Worm (Caenorhabditis elegans) whole organism, L3 larva: ENCODE data around the gene ctsa-2.

Source experiments
- R02D3.7 ChIP-seq: fragments of 150-350 bp; optimal IDR thresholded peaks from 2 replicates; lab custom pipeline; 2014; ENCODE audit warnings: missing biosample characterization, missing genetic modification characterization
- ZK546.5 ChIP-seq: sonication (generic microtip); optimal IDR thresholded peaks from 2 replicates; lab custom pipeline; 2017; ENCODE audit warnings: missing biosample characterization, missing genetic modification characterization
- ceh-82 ChIP-seq: fragments of 150-350 bp; optimal IDR thresholded peaks from 2 replicates; lab custom pipeline; 2014; ENCODE audit warnings: missing biosample characterization, missing genetic modification characterization
- elt-1 ChIP-seq: fragments of 150-350 bp; optimal IDR thresholded peaks from 2 replicates; lab custom pipeline; 2014; ENCODE audit warnings: missing biosample characterization, missing genetic modification characterization
- elt-2 ChIP-seq: sonication (generic microtip); optimal IDR thresholded peaks from 2 replicates; lab custom pipeline; 2016; ENCODE audit warnings: missing genetic modification reagents, mild to moderate bottlenecking, missing genetic modification characterization, missing compliant biosample characterization
- elt-3 ChIP-seq, 3 experiments: fragments of 150-350 bp in 1 of 3; sonication (generic microtip) in 2 of 3; optimal IDR thresholded peaks; 2 replicates in 2 of 3; 4 replicates in 1 of 3; lab custom pipeline; 2014 to 2017; ENCODE audit warnings: missing biosample characterization in 3 of 3, missing genetic modification characterization in 3 of 3
- eor-1 ChIP-seq, 2 experiments: fragments of 150-350 bp; optimal IDR thresholded peaks; 2 replicates each; lab custom pipeline; 2014 to 2018; ENCODE audit warnings: missing biosample characterization in 2 of 2, missing genetic modification characterization in 2 of 2
- fkh-10 ChIP-seq: sonication (generic microtip); optimal IDR thresholded peaks from 2 replicates; lab custom pipeline; 2017; ENCODE audit warnings: missing biosample characterization, missing genetic modification reagents, missing genetic modification characterization
- fkh-2 ChIP-seq: fragments of 150-350 bp; optimal IDR thresholded peaks from 2 replicates; lab custom pipeline; 2014; ENCODE audit warnings: missing biosample characterization, missing genetic modification reagents, missing genetic modification characterization
- jun-1 ChIP-seq: fragments of 150-350 bp; optimal IDR thresholded peaks from 2 replicates; lab custom pipeline; 2014; ENCODE audit warnings: missing biosample characterization, missing genetic modification reagents, missing genetic modification characterization
- lin-15B ChIP-seq: fragments of 150-350 bp; optimal IDR thresholded peaks from 2 replicates; lab custom pipeline; 2014; ENCODE audit warnings: missing biosample characterization, missing genetic modification characterization
- lin-39 ChIP-seq: fragments of 150-350 bp; optimal IDR thresholded peaks from 2 replicates; lab custom pipeline; 2018; ENCODE audit warnings: missing biosample characterization, missing genetic modification reagents, missing genetic modification characterization
- mml-1 ChIP-seq: fragments of 150-350 bp; sonication (generic microtip); optimal IDR thresholded peaks from 3 replicates; lab custom pipeline; 2014; ENCODE audit warnings: missing biosample characterization, missing genetic modification characterization
- nfya-1 ChIP-seq: sonication (generic microtip); optimal IDR thresholded peaks from 2 replicates; lab custom pipeline; 2017; ENCODE audit warnings: missing genetic modification characterization, mild to moderate bottlenecking, missing compliant biosample characterization, antibody characterized with exemption, moderate library complexity; ENCODE audit not compliant: insufficient read depth
- nhr-11 ChIP-seq: fragments of 150-350 bp; optimal IDR thresholded peaks from 2 replicates; lab custom pipeline; 2014; ENCODE audit warnings: missing biosample characterization, missing genetic modification characterization
- nhr-12 ChIP-seq: fragments of 150-350 bp; optimal IDR thresholded peaks from 2 replicates; lab custom pipeline; 2014; ENCODE audit warnings: missing biosample characterization, missing genetic modification characterization
- nhr-23 ChIP-seq: fragments of 150-350 bp; optimal IDR thresholded peaks from 2 replicates; lab custom pipeline; 2014; ENCODE audit warnings: missing biosample characterization, missing genetic modification reagents, missing genetic modification characterization
- nhr-237 ChIP-seq: fragments of 150-350 bp; optimal IDR thresholded peaks from 2 replicates; lab custom pipeline; 2014; ENCODE audit warnings: missing biosample characterization, missing genetic modification characterization
- nhr-25 ChIP-seq: sonication (generic microtip); optimal IDR thresholded peaks from 2 replicates; lab custom pipeline; 2017; ENCODE audit warnings: missing biosample characterization, missing genetic modification characterization
- nhr-43 ChIP-seq: sonication (generic microtip); optimal IDR thresholded peaks from 2 replicates; lab custom pipeline; 2016; ENCODE audit warnings: mild to moderate bottlenecking, missing genetic modification characterization, missing compliant biosample characterization; ENCODE audit not compliant: poor library complexity, severe bottlenecking
- nhr-67 ChIP-seq: fragments of 150-350 bp; optimal IDR thresholded peaks from 2 replicates; lab custom pipeline; 2014; ENCODE audit warnings: missing biosample characterization, missing genetic modification characterization
- nhr-76 ChIP-seq: fragments of 150-350 bp; sonication (generic microtip); optimal IDR thresholded peaks from 5 replicates; lab custom pipeline; 2014; ENCODE audit warnings: missing biosample characterization, missing genetic modification characterization
- nhr-77 ChIP-seq: fragments of 150-350 bp; optimal IDR thresholded peaks from 2 replicates; lab custom pipeline; 2014; ENCODE audit warnings: missing biosample characterization, missing genetic modification characterization
- pha-4 ChIP-seq: fragments of 150-350 bp; optimal IDR thresholded peaks from 2 replicates; lab custom pipeline; 2014; ENCODE audit warnings: missing biosample characterization, missing genetic modification reagents, missing genetic modification characterization
- pqm-1 ChIP-seq: fragments of 150-350 bp; optimal IDR thresholded peaks from 2 replicates; lab custom pipeline; 2017; ENCODE audit warnings: missing biosample characterization, missing genetic modification characterization, inconsistent platforms
- sea-2 ChIP-seq: fragments of 150-350 bp; sonication (generic microtip); optimal IDR thresholded peaks from 4 replicates; lab custom pipeline; 2014; ENCODE audit warnings: missing biosample characterization, missing genetic modification reagents, missing genetic modification characterization
- tbx-2 ChIP-seq: sonication (generic microtip); optimal IDR thresholded peaks from 2 replicates; lab custom pipeline; 2016; ENCODE audit warnings: mild to moderate bottlenecking, missing genetic modification characterization, missing compliant biosample characterization
- unc-39 ChIP-seq: sonication (generic microtip); optimal IDR thresholded peaks from 4 replicates; lab custom pipeline; 2017; ENCODE audit warnings: missing biosample characterization, missing genetic modification characterization
- unc-62 ChIP-seq: fragments of 150-350 bp; sonication (generic microtip); optimal IDR thresholded peaks from 4 replicates; lab custom pipeline; 2014; ENCODE audit warnings: missing biosample characterization, missing genetic modification reagents, missing genetic modification characterization
- zag-1 ChIP-seq: fragments of 150-350 bp; optimal IDR thresholded peaks from 2 replicates; lab custom pipeline; 2014; ENCODE audit warnings: missing biosample characterization, missing genetic modification characterization
- ztf-4 ChIP-seq: fragments of 150-350 bp; optimal IDR thresholded peaks from 2 replicates; lab custom pipeline; 2014; ENCODE audit warnings: missing biosample characterization, missing genetic modification characterization

Gene ctsa-2

DNA sequence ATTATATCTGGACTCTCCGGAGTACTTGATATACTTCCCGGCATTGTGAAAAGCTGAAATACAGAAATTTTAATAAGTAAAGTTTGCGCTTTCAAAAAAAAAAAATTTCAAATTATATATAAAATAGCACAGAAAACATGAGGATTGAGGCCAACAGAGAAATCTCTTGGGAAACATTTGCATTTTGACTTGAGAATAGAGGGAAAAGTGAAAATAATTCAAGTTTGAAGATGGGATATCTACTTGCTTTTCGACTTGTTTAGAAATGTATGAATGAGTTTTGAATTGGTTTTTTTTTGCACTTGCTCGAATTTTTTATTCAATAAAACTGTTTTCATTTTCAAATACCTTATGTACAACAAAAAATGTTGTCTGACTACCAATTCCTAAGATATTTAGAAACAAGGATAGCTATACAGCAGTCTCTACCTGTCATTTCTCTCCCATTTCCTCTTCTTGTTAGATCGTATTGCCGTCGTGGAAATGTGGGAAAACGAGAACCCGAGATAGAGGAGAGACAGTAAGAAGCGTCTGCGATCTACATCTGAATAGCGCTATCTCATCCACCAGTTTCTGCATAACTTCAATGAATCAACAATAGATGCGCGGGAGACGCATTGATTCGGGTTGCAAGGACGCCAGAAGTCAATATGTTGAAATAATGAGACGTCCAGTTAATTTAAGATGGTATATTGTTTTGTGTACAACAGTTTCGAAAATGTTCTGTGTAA, 13.9 kb downstream of the ctsa-2 start, which contains the start of gene T22E5.6:
T22E5.6 (minus strand) TSS at position 51 of the 731 bp plus-strand sequence.
- no peak for TF ChIP-seq unc-39
- TF ChIP-seq nhr-23 (tag; lab: Kevin White, UChicago), result peak; percentile 43
- TF ChIP-seq elt-3 (tag; optimal IDR thresholded peaks at IDR 0.05; lab: Kevin White, UChicago), result peak in 1 of 3 experiments; percentile 48
- no peak for TF ChIP-seq ZK546.5
- no peak for TF ChIP-seq nhr-43 (tag; lab: Kevin White, UChicago)
- no peak for TF ChIP-seq ceh-82
- TF ChIP-seq nhr-25 (tag; lab: Kevin White, UChicago), result peak; percentile 63
- TF ChIP-seq, all 47 proteins: peak for 3

DNA sequence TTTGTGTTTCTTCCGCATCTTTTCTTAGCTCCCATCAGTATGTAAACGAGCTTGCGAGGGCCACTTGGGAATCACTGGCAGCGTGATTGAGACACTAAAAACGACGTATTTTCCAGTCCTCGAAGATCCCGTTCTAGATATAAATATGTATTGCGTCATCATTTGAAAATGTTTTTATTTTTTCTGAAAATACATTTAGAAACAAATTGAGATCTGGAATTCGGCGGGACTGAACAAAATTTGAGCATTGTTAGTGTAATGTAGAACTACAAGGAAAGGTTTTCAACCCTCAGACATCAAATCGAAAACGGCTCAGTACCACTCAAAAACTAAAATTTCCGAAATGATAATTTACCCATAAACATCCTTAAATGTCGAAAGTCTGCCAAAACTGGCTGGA, 16.8 kb downstream of the ctsa-2 start:
- TF ChIP-seq nhr-67 (tag; lab: Kevin White, UChicago) (no peak), mml-1 (tag; lab: Kevin White, UChicago) (no peak), lin-39 (peak; percentile 31), fkh-2 (tag; lab: Kevin White, UChicago) (no peak), elt-1 (tag; lab: Kevin White, UChicago) (peak; percentile 11), nhr-76 (tag; lab: Kevin White, UChicago) (no peak), elt-2 (no peak), zag-1 (tag; lab: Kevin White, UChicago) (no peak), pha-4 (tag; lab: Kevin White, UChicago) (no peak), nhr-237 (no peak), elt-3 (tag; optimal IDR thresholded peaks at IDR 0.05; lab: Kevin White, UChicago) (no peak), sea-2 (GFP tag; lab: Kevin White, UChicago) (no peak), nhr-43 (tag; lab: Kevin White, UChicago) (no peak), eor-1 (tag; optimal IDR thresholded peaks at IDR 0.05; lab: Kevin White, UChicago) (no peak), nhr-25 (tag; lab: Kevin White, UChicago) (no peak)

DNA sequence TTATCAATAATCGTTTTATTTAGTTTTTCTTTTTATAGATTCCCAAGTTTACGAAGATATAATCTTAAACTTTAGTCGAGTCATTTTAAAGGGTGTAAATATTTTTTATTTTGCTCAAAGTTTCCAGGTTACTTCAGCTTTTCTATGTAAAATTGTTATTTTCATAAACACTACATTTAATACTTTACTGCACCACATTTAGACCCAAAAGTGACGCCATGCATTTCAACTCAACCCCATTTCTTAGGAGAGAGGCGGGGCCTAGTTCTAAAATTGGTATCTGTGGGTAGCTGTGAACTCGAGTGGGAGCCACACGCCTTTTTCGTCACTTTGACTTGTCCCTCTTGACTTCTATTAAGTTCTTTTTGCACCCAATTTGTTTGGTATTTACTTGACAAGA, 17.8 kb downstream of the ctsa-2 start, which contains the start of gene T22E5.1:
T22E5.1 (plus strand) TSS at position 301 of the 400 bp plus-strand sequence.
- no peak for TF ChIP-seq fkh-10 (GFP tag; lab: Kevin White, UChicago)
- TF ChIP-seq tbx-2 (tag; lab: Kevin White, UChicago), result no peak
- no peak for TF ChIP-seq nhr-237

DNA sequence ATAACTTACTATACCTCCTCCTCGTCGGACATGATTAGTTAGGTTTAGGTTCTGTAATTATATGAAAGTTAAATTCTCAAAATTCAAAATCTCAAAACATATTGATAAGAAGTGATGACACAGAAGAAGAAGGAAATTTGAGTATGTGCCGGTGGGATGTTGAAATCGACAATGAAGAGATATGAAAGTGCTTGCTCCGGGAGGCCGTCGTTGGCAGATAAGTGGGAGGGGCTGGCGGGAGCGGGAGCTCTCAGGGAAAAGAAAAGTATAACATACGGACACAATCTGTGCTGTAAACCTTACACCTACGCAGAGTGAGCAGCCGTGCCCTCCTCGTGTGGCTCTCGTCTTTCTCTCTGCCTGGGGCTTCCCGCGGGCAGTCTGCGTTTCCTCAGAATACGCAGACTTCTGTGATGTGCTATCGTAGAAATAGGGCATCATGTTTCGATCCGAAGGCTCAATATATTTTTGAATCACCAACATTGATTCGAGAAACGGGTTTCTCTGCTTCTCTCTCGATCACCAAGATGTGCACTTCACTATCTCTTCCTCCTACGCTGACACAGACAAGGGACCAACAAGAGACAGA, 20.1 kb downstream of the ctsa-2 start, which contains the start of gene mup-2:
mup-2 (minus strand) TSS at position 51 of the 589 bp plus-strand sequence.
- TF ChIP-seq nfya-1 (tag; lab: Kevin White, UChicago) (peak; percentile 15), R02D3.7 (tag; lab: Kevin White, UChicago) (no peak), lin-39 (peak; percentile 33)

DNA sequence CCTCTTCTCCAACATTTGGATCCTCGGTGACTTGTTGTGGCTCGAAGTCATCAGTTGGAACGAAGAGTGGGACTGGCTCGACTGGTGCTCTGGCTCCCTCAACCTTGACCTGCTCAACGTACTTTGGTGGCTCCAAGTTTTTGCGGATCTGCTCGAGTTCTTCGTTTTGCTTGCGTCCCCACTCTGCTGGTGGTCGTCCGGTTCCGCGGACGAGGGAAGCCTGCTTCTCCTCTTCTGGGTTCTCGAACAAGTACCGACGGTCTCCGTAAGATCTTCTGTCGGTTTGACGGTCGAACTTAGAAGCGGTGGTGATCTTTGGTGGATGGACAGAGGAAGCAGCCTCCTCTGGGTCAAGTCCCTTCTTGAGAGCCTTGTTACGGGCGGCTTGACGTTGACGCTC, 21.7 kb downstream of the ctsa-2 start:
- TF ChIP-seq ZK546.5 (no peak), nhr-12 (tag; lab: Kevin White, UChicago) (no peak), ztf-4 (no peak), lin-39 (no peak), elt-3 (tag; optimal IDR thresholded peaks at IDR 0.05; lab: Kevin White, UChicago) (no peak), jun-1 (tag; lab: Kevin White, UChicago) (no peak), pha-4 (tag; lab: Kevin White, UChicago) (no peak), zag-1 (tag; lab: Kevin White, UChicago) (no peak), lin-15B (no peak), pqm-1 (tag; lab: Kevin White, UChicago) (no peak), unc-62 (no peak), nhr-76 (tag; lab: Kevin White, UChicago) (no peak), nhr-77 (tag; lab: Kevin White, UChicago) (no peak), nhr-11 (tag; lab: Kevin White, UChicago) (no peak)
- TF ChIP-seq, all 47 proteins: peak for 0
